Fruit fly (Drosophila melanogaster) whole organism, wandering third instar larva: ENCODE results near the gene FER.
A peak's percentile ranks its signal among the peaks of the same experiment; 100 is the strongest.

Source experiments
- Abd-B ChIP-seq: fragments of >200 bp; optimal IDR thresholded peaks from 2 replicates; lab custom pipeline; 2017; ENCODE audit warnings: missing biosample characterization, missing genetic modification characterization
- CG32264 ChIP-seq: fragments of 200-800 bp; sonication (Bioruptor generic); optimal IDR thresholded peaks from 2 replicates; lab custom pipeline; 2016; ENCODE audit warnings: missing biosample characterization, missing genetic modification characterization
- CG9705 ChIP-seq: fragments of 200-800 bp; sonication (Bioruptor generic); optimal IDR thresholded peaks from 2 replicates; lab custom pipeline; 2018; ENCODE audit warnings: missing biosample characterization, mild to moderate bottlenecking, missing genetic modification characterization
- CrebA ChIP-seq: fragments of 200-800 bp; sonication (Bioruptor generic); optimal IDR thresholded peaks from 2 replicates; lab custom pipeline; 2016; ENCODE audit warnings: missing biosample characterization, mild to moderate bottlenecking, missing genetic modification characterization, borderline replicate concordance
- Dfd ChIP-seq: fragments of >200 bp; optimal IDR thresholded peaks from 2 replicates; lab custom pipeline; 2017; ENCODE audit warnings: missing biosample characterization, missing genetic modification characterization
- Dif ChIP-seq: fragments of 200-275, 200-300 bp; sonication (Bioruptor generic); optimal IDR thresholded peaks from 2 replicates; lab custom pipeline; 2018; ENCODE audit warnings: missing biosample characterization, missing genetic modification characterization; ENCODE audit not compliant: partially characterized antibody
- GATAd ChIP-seq: sonication (Bioruptor generic); optimal IDR thresholded peaks from 2 replicates; lab custom pipeline; 2016; ENCODE audit warnings: missing biosample characterization, missing genetic modification characterization
- HLH106 ChIP-seq: fragments of 200-800 bp; optimal IDR thresholded peaks from 3 replicates; lab custom pipeline; 2019; ENCODE audit warnings: missing biosample characterization, mild to moderate bottlenecking, missing genetic modification characterization, moderate library complexity
- Hnf4 ChIP-seq: fragments of 200-800 bp; sonication (Bioruptor generic); optimal IDR thresholded peaks from 2 replicates; lab custom pipeline; 2016; ENCODE audit warnings: missing biosample characterization, mild to moderate bottlenecking, missing genetic modification characterization
- Hr78 ChIP-seq: fragments of >200 bp; optimal IDR thresholded peaks from 2 replicates; lab custom pipeline; 2017; ENCODE audit warnings: missing biosample characterization, missing genetic modification characterization
- Hr83 ChIP-seq: fragments of 200-300 bp; sonication (Bioruptor generic); optimal IDR thresholded peaks from 2 replicates; lab custom pipeline; 2016; ENCODE audit warnings: missing biosample characterization, mild to moderate bottlenecking, missing genetic modification characterization, moderate library complexity; ENCODE audit not compliant: poor library complexity, severe bottlenecking
- Jra ChIP-seq: sonication (Bioruptor generic); optimal IDR thresholded peaks from 2 replicates; lab custom pipeline; 2016; ENCODE audit warnings: missing biosample characterization, missing genetic modification characterization
- Mio ChIP-seq: sonication (Bioruptor generic); optimal IDR thresholded peaks from 2 replicates; lab custom pipeline; 2016; ENCODE audit warnings: missing biosample characterization, missing genetic modification characterization
- Myc ChIP-seq: fragments of >200 bp; optimal IDR thresholded peaks from 2 replicates; lab custom pipeline; 2017
- N ChIP-seq: fragments of >200 bp; optimal IDR thresholded peaks from 2 replicates; lab custom pipeline; 2018; ENCODE audit warnings: missing biosample characterization, missing external identifiers, missing genetic modification characterization
- OdsH ChIP-seq: fragments of 200-800 bp; sonication (Bioruptor generic); optimal IDR thresholded peaks from 2 replicates; lab custom pipeline; 2016; ENCODE audit warnings: missing biosample characterization, mild to moderate bottlenecking, missing genetic modification characterization
- Rel ChIP-seq, 2 experiments: fragments of 200-800 bp; sonication (Bioruptor generic) in 1 of 2; optimal IDR thresholded peaks; 2 replicates in 1 of 2; 3 replicates in 1 of 2; lab custom pipeline; 2016 to 2019; ENCODE audit warnings: mild to moderate bottlenecking in 2 of 2, missing biosample characterization in 2 of 2, missing genetic modification characterization in 2 of 2, moderate library complexity in 1 of 2
- Sp1 ChIP-seq: fragments of 200-800 bp; sonication (Bioruptor generic); optimal IDR thresholded peaks from 3 replicates; lab custom pipeline; 2019; ENCODE audit warnings: missing biosample characterization, mild to moderate bottlenecking, missing genetic modification characterization, moderate library complexity
- Vsx2 ChIP-seq: fragments of 200-300, 225-300 bp; sonication (Bioruptor generic); optimal IDR thresholded peaks from 2 replicates; lab custom pipeline; 2018; ENCODE audit warnings: missing biosample characterization, missing genetic modification characterization; ENCODE audit not compliant: partially characterized antibody
- br ChIP-seq: fragments of 200-800 bp; sonication (Bioruptor generic); optimal IDR thresholded peaks from 2 replicates; lab custom pipeline; 2016; ENCODE audit warnings: missing biosample characterization, missing genetic modification characterization
- brk ChIP-seq: fragments of 200-800 bp; sonication (Bioruptor generic); optimal IDR thresholded peaks from 2 replicates; lab custom pipeline; 2016; ENCODE audit warnings: missing biosample characterization, mild to moderate bottlenecking, missing genetic modification characterization
- dl ChIP-seq, 2 experiments: fragments of 175-275, 200-275 bp in 1 of 2; fragments of 200-275 bp in 1 of 2; sonication (Bioruptor generic); optimal IDR thresholded peaks; lab custom pipeline; 2018; ENCODE audit warnings: mild to moderate bottlenecking in 2 of 2, missing biosample characterization in 2 of 2, missing genetic modification characterization in 2 of 2, moderate library complexity in 2 of 2; ENCODE audit not compliant: partially characterized antibody in 2 of 2, insufficient read depth in 1 of 2
- dmrt93B ChIP-seq: fragments of 200-800 bp; sonication (Bioruptor generic); optimal IDR thresholded peaks from 2 replicates; lab custom pipeline; 2018; ENCODE audit warnings: missing biosample characterization, mild to moderate bottlenecking, missing genetic modification characterization
- dsf ChIP-seq: sonication (Bioruptor generic); optimal IDR thresholded peaks from 2 replicates; lab custom pipeline; 2016; ENCODE audit warnings: missing biosample characterization, missing genetic modification characterization, borderline replicate concordance
- ey ChIP-seq: fragments of 200-800 bp; sonication (Bioruptor generic); optimal IDR thresholded peaks from 2 replicates; lab custom pipeline; 2016; ENCODE audit warnings: missing biosample characterization, missing genetic modification characterization
- foxo ChIP-seq, 2 experiments: fragments of 200-800 bp; sonication (Bioruptor generic); optimal IDR thresholded peaks; 2 replicates in 1 of 2; 3 replicates in 1 of 2; lab custom pipeline; 2016 to 2017; ENCODE audit warnings: missing biosample characterization in 2 of 2, missing genetic modification characterization in 2 of 2
- fru ChIP-seq: fragments of 200-800 bp; sonication (Bioruptor generic); optimal IDR thresholded peaks from 3 replicates; lab custom pipeline; 2016; ENCODE audit warnings: missing biosample characterization, mild to moderate bottlenecking, missing genetic modification characterization
- h ChIP-seq: fragments of 200-800 bp; sonication (Bioruptor generic); optimal IDR thresholded peaks from 3 replicates; lab custom pipeline; 2016; ENCODE audit warnings: missing biosample characterization, mild to moderate bottlenecking, missing genetic modification characterization
- jim ChIP-seq: fragments of 175-275, 200-325 bp; sonication (Bioruptor generic); optimal IDR thresholded peaks from 2 replicates; lab custom pipeline; 2016; ENCODE audit warnings: missing biosample characterization, mild to moderate bottlenecking, missing genetic modification characterization
- lola ChIP-seq: fragments of >200 bp; optimal IDR thresholded peaks from 2 replicates; lab custom pipeline; 2017; ENCODE audit warnings: missing biosample characterization, missing genetic modification characterization
- psq ChIP-seq: fragments of 200-800 bp; sonication (Bioruptor generic); optimal IDR thresholded peaks from 3 replicates; lab custom pipeline; 2017; ENCODE audit warnings: missing biosample characterization, mild to moderate bottlenecking, missing genetic modification characterization, moderate library complexity
- rgr ChIP-seq: fragments of 200-800 bp; sonication (Bioruptor generic); optimal IDR thresholded peaks from 3 replicates; lab custom pipeline; 2016; ENCODE audit warnings: missing biosample characterization, mild to moderate bottlenecking, missing genetic modification characterization
- sage ChIP-seq: fragments of 200-800 bp; sonication (Bioruptor generic); optimal IDR thresholded peaks from 2 replicates; lab custom pipeline; 2016; ENCODE audit warnings: missing biosample characterization, mild to moderate bottlenecking, missing genetic modification characterization
- sv ChIP-seq: fragments of 200-800 bp; sonication (Bioruptor generic); optimal IDR thresholded peaks from 3 replicates; lab custom pipeline; 2016; ENCODE audit warnings: missing biosample characterization, missing genetic modification characterization
- tai ChIP-seq: sonication (Bioruptor generic); optimal IDR thresholded peaks from 2 replicates; lab custom pipeline; 2016; ENCODE audit warnings: missing biosample characterization, missing genetic modification characterization
- usp ChIP-seq: fragments of >200 bp; optimal IDR thresholded peaks from 2 replicates; lab custom pipeline; 2017; ENCODE audit warnings: missing biosample characterization, missing genetic modification characterization
- woc ChIP-seq: sonication (Bioruptor generic); optimal IDR thresholded peaks from 2 replicates; lab custom pipeline; 2016; ENCODE audit warnings: missing biosample characterization, mild to moderate bottlenecking, missing genetic modification characterization

FER gene

DNA sequence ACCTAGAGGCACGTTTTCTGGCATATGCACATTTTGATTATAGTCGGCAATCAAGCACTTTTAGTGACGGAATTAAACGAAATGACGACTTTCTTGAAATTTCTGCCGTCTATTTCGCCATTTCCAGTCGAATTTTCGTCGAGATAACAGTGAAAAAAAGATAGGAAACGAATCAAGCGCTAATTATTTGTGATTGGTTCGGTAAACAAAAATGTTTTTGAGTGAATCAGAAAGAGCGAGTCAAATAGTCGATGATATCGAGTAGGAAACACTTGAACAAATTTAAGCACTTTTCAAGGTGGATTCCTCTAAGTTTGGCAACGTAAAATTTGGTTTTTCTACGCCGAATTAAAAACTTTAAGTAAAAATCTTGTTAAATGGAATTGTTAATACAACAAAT lies 50.7 kb downstream of the FER start:
- no peak for TF ChIP-seq Vsx2 (GFP tag; lab: Kevin White, UChicago)
- TF ChIP-seq Jra (GFP tag; lab: Kevin White, UChicago) = no peak
- TF ChIP-seq Abd-B (GFP tag; lab: Kevin White, UChicago) = no peak
- TF ChIP-seq woc (GFP tag; lab: Kevin White, UChicago) = no peak
- TF ChIP-seq rgr = no peak
- TF ChIP-seq, all 38 proteins: peak for 0

- TF ChIP-seq Hnf4 (GFP tag; lab: Kevin White, UChicago) = no peak
- TF ChIP-seq HLH106 (tag; lab: Kevin White, UChicago) = no peak
- TF ChIP-seq Dif (GFP tag; lab: Kevin White, UChicago) = no peak
- TF ChIP-seq Hr83 (GFP tag; lab: Kevin White, UChicago) = peak; percentile 17
- no peak for TF ChIP-seq dl (GFP tag; optimal IDR thresholded peaks at IDR 0.05; lab: Kevin White, UChicago; ENCODE audit: insufficient read depth in 1 of 2, partially characterized antibody in 2 of 2)
- peak; percentile 17 for TF ChIP-seq Jra (GFP tag; lab: Kevin White, UChicago)
- TF ChIP-seq Dfd (GFP tag; lab: Kevin White, UChicago) = no peak
- TF ChIP-seq tai (GFP tag; lab: Kevin White, UChicago) = no peak
- TF ChIP-seq dsf = no peak
- no peak for TF ChIP-seq br (GFP tag; lab: Kevin White, UChicago)
These were observed 51.2 kb downstream of the FER start for dm6 chr3R:9343022-9343587.

DNA sequence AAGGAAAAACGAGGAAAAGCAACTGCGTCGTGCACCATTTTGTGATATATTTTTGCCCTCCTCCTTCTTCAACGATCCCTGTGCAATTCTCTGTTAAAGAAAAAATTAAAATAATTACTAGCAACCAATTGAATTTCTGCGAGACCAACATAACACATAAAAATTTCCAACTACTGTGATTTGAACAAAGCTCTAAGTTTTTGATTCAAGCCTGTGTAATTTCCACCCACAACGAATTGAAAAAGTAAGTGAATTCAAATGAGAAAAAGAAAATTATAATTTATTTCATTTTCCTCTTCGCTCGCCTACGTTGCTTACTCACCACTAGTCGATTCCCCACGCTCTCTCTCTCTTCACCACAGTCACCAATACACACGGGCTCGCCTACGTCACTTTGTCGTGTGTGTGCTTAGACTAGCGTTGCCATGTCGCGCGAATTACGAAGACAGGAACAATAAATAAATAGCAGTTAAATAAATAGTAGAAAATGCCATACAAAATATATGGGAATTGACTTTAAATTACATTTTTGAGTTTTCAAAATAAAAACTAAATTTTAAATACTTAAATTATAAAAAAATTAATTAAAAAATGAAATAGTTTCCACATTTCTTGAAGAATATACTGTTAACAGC lies 52.0 kb downstream of the FER start:
- TF ChIP-seq GATAd (GFP tag; lab: Kevin White, UChicago) = no peak
- no peak for TF ChIP-seq Vsx2 (GFP tag; lab: Kevin White, UChicago)
- peak; percentile 66 for TF ChIP-seq psq (GFP tag; lab: Kevin White, UChicago)
- no peak for TF ChIP-seq dmrt93B (GFP tag; lab: Kevin White, UChicago)
- peak; percentile 58 for TF ChIP-seq sage (GFP tag; lab: Kevin White, UChicago)
- no peak for TF ChIP-seq Abd-B (GFP tag; lab: Kevin White, UChicago)
- TF ChIP-seq br (GFP tag; lab: Kevin White, UChicago) = peak; percentile 30
- peak; percentile 76 for TF ChIP-seq brk (GFP tag; lab: Kevin White, UChicago)
- peak; percentile 60 for TF ChIP-seq Hnf4 (GFP tag; lab: Kevin White, UChicago)
- peak; percentile 37 for TF ChIP-seq fru
- peak; percentile 10 for TF ChIP-seq ey (GFP tag; lab: Kevin White, UChicago)
- TF ChIP-seq dsf = no peak
- no peak for TF ChIP-seq dl (GFP tag; optimal IDR thresholded peaks at IDR 0.05; lab: Kevin White, UChicago; ENCODE audit: insufficient read depth in 1 of 2, partially characterized antibody in 2 of 2)
- peak; percentile 15 for TF ChIP-seq sv
- TF ChIP-seq Myc (lab: Kevin White, UChicago) = peak; percentile 9
- peak; percentile 63 for TF ChIP-seq Sp1
- TF ChIP-seq HLH106 (tag; lab: Kevin White, UChicago) = peak; percentile 33
- TF ChIP-seq jim (GFP tag; lab: Kevin White, UChicago) = no peak
- no peak for TF ChIP-seq Jra (GFP tag; lab: Kevin White, UChicago)
- TF ChIP-seq OdsH = peak; percentile 18
- TF ChIP-seq Dif (GFP tag; lab: Kevin White, UChicago) = peak; percentile 58
- no peak for TF ChIP-seq Hr78 (GFP tag; lab: Kevin White, UChicago)
- no peak for TF ChIP-seq Dfd (GFP tag; lab: Kevin White, UChicago)
- peak; percentile 85 for TF ChIP-seq Hr83 (GFP tag; lab: Kevin White, UChicago)
- peak; percentile 57 for TF ChIP-seq CrebA (GFP tag; lab: Kevin White, UChicago)
- no peak for TF ChIP-seq CG32264 (GFP tag; lab: Kevin White, UChicago)
- TF ChIP-seq rgr = peak; percentile 72
- TF ChIP-seq CG9705 (GFP tag; lab: Kevin White, UChicago) = no peak
- peak; percentile 67 for TF ChIP-seq h (GFP tag; lab: Kevin White, UChicago)
- TF ChIP-seq tai (GFP tag; lab: Kevin White, UChicago) = no peak
- TF ChIP-seq foxo (GFP tag; optimal IDR thresholded peaks at IDR 0.05; lab: Kevin White, UChicago) = peak; percentile 17 to 58
- no peak for TF ChIP-seq N (GFP tag; lab: Kevin White, UChicago)
- TF ChIP-seq woc (GFP tag; lab: Kevin White, UChicago) = peak; percentile 26
- no peak for TF ChIP-seq Rel (GFP tag; optimal IDR thresholded peaks at IDR 0.05; lab: Kevin White, UChicago)
- TF ChIP-seq Rel (tag; optimal IDR thresholded peaks at IDR 0.05; lab: Kevin White, UChicago) = no peak
- no peak for TF ChIP-seq lola (GFP tag; lab: Kevin White, UChicago)
- TF ChIP-seq usp (GFP tag; lab: Kevin White, UChicago) = no peak
- no peak for TF ChIP-seq Mio
- TF ChIP-seq, all 38 proteins: peak for 19
